Worm (Caenorhabditis elegans): ENCODE results near the gene C13G3.12.

DNA sequence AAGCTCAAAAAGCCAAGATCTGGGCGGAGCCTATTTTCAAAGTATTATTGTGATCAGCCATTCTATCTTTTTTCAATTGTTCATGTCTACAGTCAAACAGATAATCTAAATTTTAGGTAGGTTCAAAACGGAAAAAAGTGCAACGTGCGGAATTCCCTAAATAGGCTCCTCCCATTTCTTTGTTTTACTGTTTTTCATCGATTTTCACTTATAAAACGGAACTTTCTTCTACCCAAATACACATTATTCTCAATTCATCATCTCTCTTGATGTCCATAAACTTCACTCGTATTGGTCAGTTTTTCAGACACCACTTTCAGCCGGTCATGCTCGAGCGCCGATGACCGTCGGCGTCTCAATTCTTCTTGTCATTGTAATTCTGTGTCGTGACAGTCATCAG is 23.9 kb downstream of the C13G3.12 start, which contains the start of gene F53B7.7:
- TF ChIP-seq pqm-1 (tag; optimal IDR thresholded peaks at IDR 0.05) (no peak), fkh-10 (GFP tag; optimal IDR thresholded peaks at IDR 0.05) (no peak)

All from whole organism, L3 larva.